Fruit fly (Drosophila melanogaster): ENCODE results near the gene GatA.
A peak's percentile ranks its signal among the peaks of the same experiment; 100 is the strongest.

dm6 chr3R:18983614-18984185 lies 45.0 kb downstream of the GatA start, which contains the start of the genes snRNP-U1-C and gukh:
- no peak for TF ChIP-seq kay (GFP tag; ENCODE audit: borderline replicate concordance)
- TF ChIP-seq CG5204 (GFP tag; optimal IDR thresholded peaks at IDR 0.05): peak; percentile 73
- peak; percentile 75 for TF ChIP-seq CG7045 (GFP tag; optimal IDR thresholded peaks at IDR 0.05)
- peak; percentile 78 for TF ChIP-seq CG33017 (tag; optimal IDR thresholded peaks at IDR 0.05)

Data from whole organism, adult.